Worm (Caenorhabditis elegans) whole organism, young adult: Measurements from ENCODE around the gene C39B5.10.

ENCODE experiments used
- B0336.3 ChIP-seq: fragments of 200-800 bp; sonication (Bioruptor generic); IDR thresholded peaks from 2 replicates; pipeline ENCODE4 v1.3.6; 2022; ENCODE audit warnings: missing genetic modification characterization, missing compliant biosample characterization
- F22D6.2 ChIP-seq: sonication (generic microtip); optimal IDR thresholded peaks from 2 replicates; lab custom pipeline; 2016; ENCODE audit warnings: mild to moderate bottlenecking, missing genetic modification characterization, missing compliant biosample characterization
- F33H1.4 ChIP-seq: fragments of 200-800 bp; sonication (Bioruptor generic); IDR thresholded peaks from 2 replicates; pipeline ENCODE4 v1.3.6; 2022; ENCODE audit warnings: missing genetic modification reagents, missing genetic modification characterization, missing compliant biosample characterization
- K12H6.12 ChIP-seq: fragments of 200-800 bp; sonication (Bioruptor generic); optimal IDR thresholded peaks from 2 replicates; lab custom pipeline; 2018; ENCODE audit warnings: mild to moderate bottlenecking, missing genetic modification characterization, missing compliant biosample characterization
- ZK185.1 ChIP-seq: sonication (generic microtip); optimal IDR thresholded peaks from 2 replicates; lab custom pipeline; 2016; ENCODE audit warnings: mild to moderate bottlenecking, missing genetic modification characterization, missing compliant biosample characterization; ENCODE audit not compliant: poor library complexity, severe bottlenecking
- aptf-3 ChIP-seq: fragments of 200-800 bp; sonication (Bioruptor generic); IDR thresholded peaks from 2 replicates; pipeline ENCODE4 v1.3.6; 2022; ENCODE audit warnings: missing genetic modification characterization, missing compliant biosample characterization
- attf-5 ChIP-seq: fragments of 200-800 bp; sonication (Bioruptor generic); optimal IDR thresholded peaks from 2 replicates; lab custom pipeline; 2018; ENCODE audit warnings: mild to moderate bottlenecking, missing genetic modification characterization, missing compliant biosample characterization
- ccch-3 ChIP-seq: fragments of 200-800 bp; sonication (Bioruptor generic); optimal IDR thresholded peaks from 2 replicates; lab custom pipeline; 2018; ENCODE audit warnings: mild to moderate bottlenecking, missing genetic modification characterization, missing compliant biosample characterization
- ceh-100 ChIP-seq: fragments of 200-800 bp; sonication (Bioruptor generic); IDR thresholded peaks from 2 replicates; pipeline ENCODE4 v1.3.6; 2022; ENCODE audit warnings: missing genetic modification reagents, missing genetic modification characterization, missing compliant biosample characterization
- ceh-40 ChIP-seq: fragments of 200-800 bp; sonication (Bioruptor generic); IDR thresholded peaks from 2 replicates; pipeline ENCODE4 v1.3.6; 2022; ENCODE audit warnings: missing genetic modification characterization, missing compliant biosample characterization
- ceh-79 ChIP-seq: sonication (generic microtip); optimal IDR thresholded peaks from 2 replicates; lab custom pipeline; 2017; ENCODE audit warnings: mild to moderate bottlenecking, missing genetic modification characterization, missing compliant biosample characterization
- die-1 ChIP-seq: sonication (generic microtip); optimal IDR thresholded peaks from 2 replicates; lab custom pipeline; 2016; ENCODE audit warnings: missing genotype, mild to moderate bottlenecking, missing genetic modification characterization, missing compliant biosample characterization
- egrh-3 ChIP-seq: fragments of 200-800 bp; sonication (Bioruptor generic); IDR thresholded peaks from 2 replicates; pipeline ENCODE4 v1.3.6; 2022; ENCODE audit warnings: missing genetic modification reagents, missing genetic modification characterization, missing compliant biosample characterization
- hlh-12 ChIP-seq: sonication (generic microtip); optimal IDR thresholded peaks from 2 replicates; lab custom pipeline; 2016; ENCODE audit warnings: missing genetic modification characterization, missing compliant biosample characterization
- hlh-26 ChIP-seq: fragments of 200-800 bp; sonication (Bioruptor generic); conservative IDR thresholded peaks from 2 replicates; pipeline ENCODE4 v1.3.6; 2022; ENCODE audit warnings: missing genetic modification reagents, missing genetic modification characterization, missing compliant biosample characterization
- hsf-1 ChIP-seq: fragments of 200-800 bp; sonication (Bioruptor generic); IDR thresholded peaks from 2 replicates; pipeline ENCODE4 v1.3.6; 2022; ENCODE audit warnings: missing genetic modification reagents, missing genetic modification characterization, missing compliant biosample characterization
- lag-1 ChIP-seq: fragments of 200-800 bp; sonication (Bioruptor generic); IDR thresholded peaks from 2 replicates; pipeline ENCODE4 v1.3.6; 2022; ENCODE audit warnings: missing genetic modification reagents, missing genetic modification characterization, missing compliant biosample characterization
- let-526 ChIP-seq: fragments of 200-800 bp; sonication (Bioruptor generic); IDR thresholded peaks from 2 replicates; pipeline ENCODE4 v1.3.6; 2022; ENCODE audit warnings: missing genetic modification reagents, missing genetic modification characterization, missing compliant biosample characterization
- lin-40 ChIP-seq: sonication (generic microtip); optimal IDR thresholded peaks from 2 replicates; lab custom pipeline; 2016; ENCODE audit warnings: missing genetic modification characterization, mild to moderate bottlenecking, missing compliant biosample characterization, missing genotype, missing genetic modification reagents
- lsl-1 ChIP-seq: fragments of 200-800 bp; sonication (Bioruptor generic); optimal IDR thresholded peaks from 2 replicates; lab custom pipeline; 2018; ENCODE audit warnings: mild to moderate bottlenecking, missing genetic modification characterization, moderate library complexity, missing compliant biosample characterization
- madf-8 ChIP-seq: fragments of 200-800 bp; sonication (Bioruptor generic); conservative IDR thresholded peaks from 2 replicates; pipeline ENCODE4 v1.3.6; 2022; ENCODE audit warnings: missing genetic modification reagents, missing genetic modification characterization, missing compliant biosample characterization
- mel-28 ChIP-seq: sonication (generic microtip); optimal IDR thresholded peaks from 2 replicates; lab custom pipeline; 2016; ENCODE audit warnings: borderline replicate concordance, mild to moderate bottlenecking, missing genetic modification characterization, missing compliant biosample characterization
- nhr-80 ChIP-seq: sonication (generic microtip); optimal IDR thresholded peaks from 2 replicates; lab custom pipeline; 2016; ENCODE audit warnings: missing genetic modification characterization, missing compliant biosample characterization
- nhr-90 ChIP-seq: sonication (generic microtip); optimal IDR thresholded peaks from 2 replicates; lab custom pipeline; 2016; ENCODE audit warnings: missing genotype, mild to moderate bottlenecking, missing genetic modification characterization, missing compliant biosample characterization
- snpc-3.4 ChIP-seq: sonication (generic microtip); optimal IDR thresholded peaks from 2 replicates; lab custom pipeline; 2017; ENCODE audit warnings: missing genetic modification characterization, mild to moderate bottlenecking, missing compliant biosample characterization, antibody characterized with exemption, moderate library complexity, missing genotype, missing genetic modification reagents
- tbp1 ChIP-seq: fragments of 200-800 bp; sonication (Bioruptor generic); optimal IDR thresholded peaks from 2 replicates; lab custom pipeline; 2018; ENCODE audit warnings: mild to moderate bottlenecking, missing genetic modification characterization, missing compliant biosample characterization
- unc-62 ChIP-seq: fragments of 150-350 bp; optimal IDR thresholded peaks from 2 replicates; lab custom pipeline; 2014; ENCODE audit warnings: missing biosample characterization, missing genetic modification reagents, missing genetic modification characterization
- zim-3 ChIP-seq: sonication (generic microtip); optimal IDR thresholded peaks from 2 replicates; lab custom pipeline; 2017; ENCODE audit warnings: mild to moderate bottlenecking, missing genetic modification characterization, moderate library complexity, missing compliant biosample characterization
- ztf-28 ChIP-seq: fragments of 200-800 bp; sonication (Bioruptor generic); IDR thresholded peaks from 2 replicates; pipeline ENCODE4 v1.3.6; 2022; ENCODE audit warnings: missing genetic modification reagents, missing genetic modification characterization, missing compliant biosample characterization

C39B5.10 gene

DNA sequence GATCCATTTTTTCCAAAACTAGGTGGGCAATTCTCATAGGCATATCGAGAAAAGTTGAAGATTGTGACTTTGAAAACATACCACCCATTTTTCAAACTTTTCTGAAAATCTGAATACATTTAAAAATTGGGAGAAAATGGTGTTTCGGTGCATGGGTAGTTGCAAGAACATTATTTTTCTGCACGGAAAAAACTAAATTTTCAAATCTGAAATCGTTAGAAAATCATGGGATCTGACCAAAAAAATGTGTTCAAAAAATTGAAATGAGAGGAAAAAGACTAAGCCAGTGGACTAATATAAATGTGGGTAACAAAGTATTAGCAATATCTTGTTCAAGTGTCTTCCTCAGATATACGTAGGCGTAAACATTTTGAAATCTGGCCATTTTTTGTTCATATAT lies 19.4 kb upstream of the C39B5.10 start, which contains the start of gene fbxa-43 (continued):
- TF ChIP-seq lsl-1 (GFP tag; lab: Kevin White, UChicago) (no peak), let-526 (no peak), madf-8 (GFP tag; lab: Robert Waterston, UW) (no peak)

DNA sequence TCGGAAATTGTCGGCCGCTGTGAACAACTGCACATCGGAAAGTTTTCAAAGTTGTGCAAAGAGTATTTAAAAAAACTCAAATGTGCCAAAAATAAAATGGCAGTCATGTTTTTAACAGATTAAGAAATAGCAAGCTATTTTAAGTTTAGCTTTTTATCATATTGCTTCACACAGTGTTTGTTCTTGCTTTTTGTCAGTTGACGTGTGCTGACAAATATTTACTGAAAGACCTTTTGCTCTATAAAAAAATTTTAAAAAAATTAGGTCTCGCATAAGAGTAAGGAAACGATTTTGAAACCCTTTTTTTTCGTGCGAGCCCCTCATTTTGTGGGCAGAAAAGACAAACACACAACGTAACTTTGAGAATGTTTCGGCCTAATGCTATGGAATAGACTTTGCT lies 16.1 kb upstream of the C39B5.10 start, which contains the start of gene fbxa-71:
Gene fbxa-71 (plus strand): TSS at position 301 of the 400 bp plus-strand sequence.
- TF ChIP-seq lag-1 (GFP tag; lab: Robert Waterston, UW), result no peak
- no peak for TF ChIP-seq tbp1
- TF ChIP-seq ceh-79 (tag; lab: Kevin White, UChicago), result no peak
- no peak for TF ChIP-seq unc-62 (GFP tag; lab: Kevin White, UChicago)

DNA sequence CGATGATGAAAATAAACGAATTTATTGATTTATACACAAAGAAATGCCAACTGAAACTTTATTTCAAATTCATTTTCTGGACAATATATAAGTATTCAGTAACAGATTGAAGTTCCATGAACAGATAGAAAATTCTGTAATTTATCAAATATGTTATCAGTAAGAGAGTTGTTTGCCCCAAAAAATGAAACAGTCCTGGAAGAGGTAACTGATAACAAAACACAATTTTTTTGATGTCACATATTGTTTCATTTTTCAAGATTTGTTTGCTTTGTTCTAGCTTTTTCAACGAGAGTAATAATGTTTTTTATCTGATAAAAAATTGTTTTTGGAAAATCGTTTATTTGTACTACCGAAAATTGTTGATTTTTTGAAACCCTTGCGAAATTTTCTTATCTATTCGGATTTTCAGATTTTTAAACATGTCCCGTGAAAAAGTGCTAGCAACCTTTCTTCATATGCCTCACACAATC lies 13.6 kb upstream of the C39B5.10 start, which contains the start of gene fbxa-73:
Gene fbxa-73 (plus strand): TSS at position 423 of the 473 bp plus-strand sequence.
- TF ChIP-seq hsf-1 (GFP tag; lab: Robert Waterston, UW) (no peak), nhr-80 (tag; lab: Kevin White, UChicago) (peak; percentile 26)

DNA sequence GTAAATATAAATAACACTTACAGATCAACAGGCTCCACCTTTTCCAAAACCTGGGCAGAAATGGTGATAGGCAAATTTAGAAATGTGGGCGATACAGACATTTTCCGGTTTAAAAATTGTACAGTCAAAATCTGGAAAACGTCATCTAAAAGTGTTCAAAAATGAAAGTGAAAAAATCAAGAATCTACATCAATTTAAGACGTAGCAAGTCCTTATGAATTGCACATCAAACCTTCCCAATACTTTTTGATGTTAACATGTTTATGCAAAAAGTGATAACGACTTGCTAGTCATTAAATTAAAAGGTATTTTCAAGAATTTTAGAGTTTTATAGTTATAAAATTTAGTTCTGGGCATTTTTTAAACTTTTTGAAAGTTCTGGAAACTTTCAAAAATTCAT lies 11.9 kb upstream of the C39B5.10 start, which contains the start of gene fbxa-7:
Gene fbxa-7 (minus strand): TSS at position 101 of the 400 bp plus-strand sequence.
- TF ChIP-seq ZK185.1 (tag; lab: Kevin White, UChicago), result no peak
- no peak for TF ChIP-seq ceh-40 (GFP tag; lab: Robert Waterston, UW)
- no peak for TF ChIP-seq K12H6.12
- TF ChIP-seq hlh-26 (GFP tag; lab: Robert Waterston, UW), result no peak
- TF ChIP-seq lin-40 (tag; lab: Kevin White, UChicago), result no peak
- no peak for TF ChIP-seq nhr-90 (tag; lab: Kevin White, UChicago)

DNA sequence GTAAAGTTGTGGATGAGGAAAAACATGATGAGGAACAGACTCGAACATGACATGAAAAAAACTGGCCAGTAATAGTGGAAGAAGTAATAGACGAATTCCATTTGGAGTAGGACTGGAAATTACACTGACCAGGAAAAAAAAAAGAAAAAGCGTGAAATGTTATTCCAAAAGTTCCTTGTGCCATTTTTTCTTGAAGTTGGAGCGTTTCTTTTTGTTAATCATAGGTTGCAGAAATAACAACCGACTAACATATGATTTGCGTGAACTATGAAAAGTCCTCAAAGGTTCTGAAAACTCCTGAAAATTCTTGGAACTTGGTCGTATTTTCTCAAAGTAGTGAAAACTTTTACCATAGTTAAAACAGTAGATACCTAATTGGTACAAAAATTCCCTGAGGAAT lies 6.3 kb upstream of the C39B5.10 start, which contains the start of gene srd-67:
Gene srd-67 (minus strand): TSS at position 101 of the 400 bp plus-strand sequence.
- TF ChIP-seq ceh-100 (GFP tag; lab: Robert Waterston, UW), result no peak
- no peak for TF ChIP-seq aptf-3 (GFP tag; lab: Robert Waterston, UW)
- no peak for TF ChIP-seq ceh-79 (tag; lab: Kevin White, UChicago)
- TF ChIP-seq ZK185.1 (tag; lab: Kevin White, UChicago), result no peak
- no peak for TF ChIP-seq F22D6.2 (tag; lab: Kevin White, UChicago)
- TF ChIP-seq zim-3 (tag; lab: Kevin White, UChicago), result no peak

DNA sequence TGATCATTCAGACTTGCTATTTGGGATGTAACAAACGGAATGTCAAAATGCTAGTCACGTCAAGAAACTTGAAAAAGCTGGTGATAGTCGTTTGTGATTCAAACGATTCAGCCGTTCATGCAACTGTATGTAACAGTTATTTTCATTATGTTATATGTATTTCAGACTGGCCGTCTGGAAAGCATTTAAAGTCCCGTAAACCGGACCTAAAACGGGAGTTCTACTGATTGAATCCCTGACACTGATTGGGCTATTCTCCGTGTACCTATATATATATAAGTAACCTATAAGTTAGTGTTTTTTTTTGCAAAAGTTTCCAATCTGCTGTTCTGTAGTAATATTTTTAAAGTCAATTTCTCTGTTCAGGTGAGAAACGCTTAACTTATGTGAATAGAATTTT lies 4.2 kb upstream of the C39B5.10 start:
- TF ChIP-seq ccch-3 (no peak), B0336.3 (GFP tag; lab: Robert Waterston, UW) (no peak), attf-5 (GFP tag; lab: Kevin White, UChicago) (no peak), ZK185.1 (tag; lab: Kevin White, UChicago) (no peak), snpc-3.4 (tag; lab: Kevin White, UChicago) (no peak), ztf-28 (no peak), egrh-3 (GFP tag; lab: Robert Waterston, UW) (no peak), hlh-12 (tag; lab: Kevin White, UChicago) (no peak), mel-28 (no peak), die-1 (tag; lab: Kevin White, UChicago) (no peak), F33H1.4 (GFP tag; lab: Robert Waterston, UW) (no peak)
